Fruit fly (Drosophila melanogaster) whole organism, pupa: ENCODE data around the gene mRpS9.

ENCODE experiments used
- CG12605 ChIP-seq: fragments of 200-800 bp; sonication (Bioruptor generic); IDR thresholded peaks from 2 replicates; pipeline ENCODE4 v1.3.6; 2022; ENCODE audit warnings: missing biosample characterization, missing genetic modification characterization
- CG13204 ChIP-seq: fragments of 200-800 bp; sonication (Bioruptor generic); optimal IDR thresholded peaks from 2 replicates; lab custom pipeline; 2018; ENCODE audit warnings: missing biosample characterization, mild to moderate bottlenecking, missing genetic modification characterization, moderate library complexity
- CG14655 ChIP-seq: fragments of 200-800 bp; sonication (Bioruptor generic); optimal IDR thresholded peaks from 3 replicates; lab custom pipeline; 2017; ENCODE audit warnings: mild to moderate bottlenecking, missing biosample characterization, missing genetic modification reagents, missing genetic modification characterization
- CG15710 ChIP-seq: fragments of 200-800 bp; sonication (Bioruptor generic); optimal IDR thresholded peaks from 2 replicates; lab custom pipeline; 2018; ENCODE audit warnings: missing biosample characterization, mild to moderate bottlenecking, missing genetic modification characterization, moderate library complexity
- CG17806 ChIP-seq: fragments of 200-800 bp; sonication (Bioruptor generic); optimal IDR thresholded peaks from 2 replicates; lab custom pipeline; 2018; ENCODE audit warnings: missing biosample characterization, mild to moderate bottlenecking, missing genetic modification characterization, moderate library complexity
- CG32121 ChIP-seq: fragments of 200-800 bp; sonication (Bioruptor generic); IDR thresholded peaks from 2 replicates; pipeline ENCODE4 v1.3.6; 2022; ENCODE audit warnings: missing biosample characterization, missing genetic modification characterization
- CG4496 ChIP-seq: fragments of 200-800 bp; sonication (Bioruptor generic); IDR thresholded peaks from 3 replicates; pipeline ENCODE4 v1.3.6; 2022; ENCODE audit warnings: missing biosample characterization, missing genetic modification characterization
- CG8159 ChIP-seq: fragments of 200-800 bp; sonication (Bioruptor generic); optimal IDR thresholded peaks from 3 replicates; lab custom pipeline; 2018; ENCODE audit warnings: missing biosample characterization, mild to moderate bottlenecking, missing genetic modification characterization, moderate library complexity
- EcR ChIP-seq: fragments of 200-800 bp; sonication (Bioruptor generic); optimal IDR thresholded peaks from 3 replicates; lab custom pipeline; 2019; ENCODE audit warnings: missing biosample characterization, missing genetic modification characterization, mild to moderate bottlenecking, moderate library complexity, missing genetic modification reagents
- Ets98B ChIP-seq: fragments of 200-800 bp; sonication (Bioruptor generic); IDR thresholded peaks from 2 replicates; pipeline ENCODE4 v1.3.6; 2022; ENCODE audit warnings: missing biosample characterization, missing genetic modification characterization
- rn ChIP-seq: fragments of 200-800 bp; sonication (Bioruptor generic); IDR thresholded peaks from 2 replicates; pipeline ENCODE4 v1.3.6; 2022; ENCODE audit warnings: missing biosample characterization, missing genetic modification characterization

DNA sequence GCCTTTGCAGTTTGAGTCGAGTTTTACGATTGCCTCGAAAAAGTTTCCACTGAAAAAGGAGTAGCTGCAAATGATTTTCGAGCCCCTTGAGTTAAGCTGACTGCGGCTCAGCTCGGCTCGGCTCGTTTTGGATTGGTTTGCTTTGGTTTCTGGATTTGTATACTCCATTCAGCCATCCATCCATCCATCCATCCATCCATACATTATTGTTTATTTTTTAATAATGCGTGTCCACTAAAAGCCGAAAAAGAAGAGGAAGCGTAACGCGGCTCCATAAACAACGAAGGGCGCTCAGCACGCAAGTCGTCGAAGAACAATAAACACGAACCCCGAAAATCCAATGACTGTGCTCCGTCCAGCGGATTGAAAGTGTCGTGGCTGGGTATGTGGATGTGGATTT is 23.9 kb upstream of the mRpS9 start:
- no peak for TF ChIP-seq EcR (GFP tag; lab: Kevin White, UChicago)
- no peak for TF ChIP-seq CG12605 (GFP tag; lab: Robert Waterston, UW)
- no peak for TF ChIP-seq CG17806 (tag; lab: Kevin White, UChicago)
- TF ChIP-seq CG14655 (GFP tag; lab: Kevin White, UChicago) = no peak
- TF ChIP-seq CG8159 (tag; lab: Kevin White, UChicago) = no peak
- TF ChIP-seq CG32121 = no peak
- no peak for TF ChIP-seq CG13204 (GFP tag; lab: Kevin White, UChicago)
- TF ChIP-seq rn (GFP tag; lab: Robert Waterston, UW) = no peak
- TF ChIP-seq CG15710 (tag; lab: Kevin White, UChicago) = no peak
- no peak for TF ChIP-seq Ets98B (GFP tag; lab: Robert Waterston, UW)
- TF ChIP-seq CG4496 (GFP tag; lab: Robert Waterston, UW) = no peak
